Worm (Caenorhabditis elegans) whole organism, L1 larva: ENCODE results near the gene fbn-1.

ENCODE experiments used
- aly-2 ChIP-seq: fragments of 150-350 bp; optimal IDR thresholded peaks from 2 replicates; lab custom pipeline; 2014; ENCODE audit warnings: missing biosample characterization, missing genetic modification characterization
- lin-39 ChIP-seq: fragments of 150-350 bp; optimal IDR thresholded peaks from 2 replicates; lab custom pipeline; 2014; ENCODE audit warnings: missing biosample characterization, missing genetic modification reagents, missing genetic modification characterization
- mep-1 ChIP-seq: fragments of 150-350 bp; optimal IDR thresholded peaks from 2 replicates; lab custom pipeline; 2014; ENCODE audit warnings: missing biosample characterization, missing genetic modification characterization
- nhr-11 ChIP-seq: fragments of 150-350 bp; optimal IDR thresholded peaks from 2 replicates; lab custom pipeline; 2014; ENCODE audit warnings: missing biosample characterization, missing genetic modification characterization
- unc-98 ChIP-seq: fragments of 200-800 bp; sonication (Bioruptor generic); IDR thresholded peaks from 2 replicates; pipeline ENCODE4 v1.3.6; 2022; ENCODE audit warnings: missing genetic modification characterization, missing compliant biosample characterization

DNA sequence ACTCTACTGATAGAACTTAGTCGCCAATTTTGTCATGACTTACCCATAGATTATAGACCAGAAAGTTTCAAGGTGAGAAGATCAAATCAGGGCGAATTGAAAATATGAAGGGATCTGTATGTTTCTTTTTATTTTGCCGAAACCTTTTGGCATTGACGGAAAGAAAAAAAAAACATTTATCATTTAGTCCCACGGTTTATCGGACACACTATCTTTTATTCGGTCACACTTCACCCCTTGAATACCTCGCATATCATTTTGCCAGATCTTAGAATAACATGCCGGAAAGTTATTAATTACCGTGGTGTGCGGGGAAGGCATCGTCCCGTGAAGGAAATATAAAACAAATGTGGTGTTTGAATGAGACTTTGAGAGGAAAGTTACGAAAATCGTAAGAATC, 19.9 kb downstream of the fbn-1 start:
- no peak for TF ChIP-seq nhr-11 (tag; lab: Kevin White, UChicago)
- TF ChIP-seq lin-39, result peak; percentile 24
- TF ChIP-seq mep-1 (tag; lab: Kevin White, UChicago), result peak; percentile 37
- no peak for TF ChIP-seq aly-2 (tag; lab: Kevin White, UChicago)
- no peak for TF ChIP-seq unc-98 (GFP tag; lab: Robert Waterston, UW)
